Worm (Caenorhabditis elegans) whole organism, young adult: Measurements from ENCODE around the gene fat-6.

Source experiments
- B0019.2 ChIP-seq: fragments of 200-800 bp; sonication (Bioruptor generic); conservative IDR thresholded peaks from 2 replicates; pipeline ENCODE4 v1.3.6; 2022; ENCODE audit warnings: missing genetic modification reagents, missing genetic modification characterization, missing compliant biosample characterization
- B0261.1 ChIP-seq: sonication (generic microtip); optimal IDR thresholded peaks from 2 replicates; lab custom pipeline; 2016; ENCODE audit warnings: mild to moderate bottlenecking, missing genetic modification characterization, moderate library complexity, missing compliant biosample characterization
- C06A6.2 ChIP-seq: fragments of 200-800 bp; sonication (Bioruptor generic); conservative IDR thresholded peaks from 2 replicates; pipeline ENCODE4 v1.3.6; 2022; ENCODE audit warnings: missing genetic modification characterization, missing compliant biosample characterization
- F49E8.2 ChIP-seq: sonication (generic microtip); optimal IDR thresholded peaks from 3 replicates; lab custom pipeline; 2017; ENCODE audit warnings: missing genetic modification characterization, mild to moderate bottlenecking, missing compliant biosample characterization, antibody characterized with exemption, moderate library complexity; ENCODE audit not compliant: insufficient read depth
- F55B11.4 ChIP-seq: sonication (generic microtip); optimal IDR thresholded peaks from 2 replicates; lab custom pipeline; 2016; ENCODE audit warnings: missing compliant biosample characterization, missing genetic modification characterization, borderline replicate concordance; ENCODE audit not compliant: insufficient read depth
- K11D2.4 ChIP-seq: fragments of 200-800 bp; sonication (Bioruptor generic); IDR thresholded peaks from 2 replicates; pipeline ENCODE4 v1.3.6; 2022; ENCODE audit warnings: missing genetic modification reagents, missing genetic modification characterization, missing compliant biosample characterization
- K12H6.12 ChIP-seq: fragments of 200-800 bp; sonication (Bioruptor generic); optimal IDR thresholded peaks from 2 replicates; lab custom pipeline; 2018; ENCODE audit warnings: mild to moderate bottlenecking, missing genetic modification characterization, missing compliant biosample characterization
- T26A5.8 ChIP-seq: sonication (generic microtip); optimal IDR thresholded peaks from 2 replicates; lab custom pipeline; 2016; ENCODE audit warnings: missing genetic modification characterization, missing compliant biosample characterization
- Y53F4B.3 ChIP-seq: fragments of 200-800 bp; sonication (Bioruptor generic); IDR thresholded peaks from 2 replicates; pipeline ENCODE4 v1.3.6; 2022; ENCODE audit warnings: missing genetic modification reagents, missing genetic modification characterization, missing compliant biosample characterization
- Y67H2A.10 ChIP-seq: fragments of 200-800 bp; sonication (Bioruptor generic); conservative IDR thresholded peaks from 2 replicates; pipeline ENCODE4 v1.3.6; 2022; ENCODE audit warnings: missing genetic modification reagents, missing genetic modification characterization, missing compliant biosample characterization
- Y95B8A.8 ChIP-seq: fragments of 200-800 bp; sonication (Bioruptor generic); IDR thresholded peaks from 2 replicates; pipeline ENCODE4 v1.3.6; 2022; ENCODE audit warnings: missing genetic modification reagents, missing genetic modification characterization, missing compliant biosample characterization
- akir-1 ChIP-seq: fragments of 200-800 bp; sonication (Bioruptor generic); optimal IDR thresholded peaks from 2 replicates; lab custom pipeline; 2018; ENCODE audit warnings: mild to moderate bottlenecking, missing genetic modification characterization, moderate library complexity, missing compliant biosample characterization
- athp-1 ChIP-seq: sonication (generic microtip); optimal IDR thresholded peaks from 2 replicates; lab custom pipeline; 2017; ENCODE audit warnings: mild to moderate bottlenecking, missing genetic modification characterization, missing compliant biosample characterization
- ceh-100 ChIP-seq: fragments of 200-800 bp; sonication (Bioruptor generic); IDR thresholded peaks from 2 replicates; pipeline ENCODE4 v1.3.6; 2022; ENCODE audit warnings: missing genetic modification reagents, missing genetic modification characterization, missing compliant biosample characterization
- ceh-91 ChIP-seq: fragments of 200-800 bp; sonication (Bioruptor generic); IDR thresholded peaks from 2 replicates; pipeline ENCODE4 v1.3.6; 2022; ENCODE audit warnings: missing genetic modification reagents, missing genetic modification characterization, missing compliant biosample characterization
- chd-7 ChIP-seq: sonication (generic microtip); optimal IDR thresholded peaks from 2 replicates; lab custom pipeline; 2016; ENCODE audit warnings: mild to moderate bottlenecking, missing genetic modification characterization, moderate library complexity, missing compliant biosample characterization
- dox-1 ChIP-seq: fragments of 200-800 bp; sonication (Bioruptor generic); IDR thresholded peaks from 2 replicates; pipeline ENCODE4 v1.3.6; 2022; ENCODE audit warnings: missing genetic modification reagents, missing genetic modification characterization, missing compliant biosample characterization
- dpl-1 ChIP-seq: fragments of 150-350 bp; optimal IDR thresholded peaks from 2 replicates; lab custom pipeline; 2014; ENCODE audit warnings: missing biosample characterization, missing genetic modification reagents, missing genetic modification characterization
- efl-1 ChIP-seq: fragments of 150-350 bp; optimal IDR thresholded peaks from 2 replicates; lab custom pipeline; 2014; ENCODE audit warnings: missing biosample characterization, missing genetic modification reagents, missing genetic modification characterization
- egl-18 ChIP-seq: fragments of 200-800 bp; sonication (Bioruptor generic); IDR thresholded peaks from 2 replicates; pipeline ENCODE4 v1.3.6; 2022; ENCODE audit warnings: missing genetic modification reagents, missing genetic modification characterization, missing compliant biosample characterization
- ekl-4 ChIP-seq: fragments of 200-800 bp; sonication (Bioruptor generic); IDR thresholded peaks from 2 replicates; pipeline ENCODE4 v1.3.6; 2022; ENCODE audit warnings: missing genetic modification reagents, missing genetic modification characterization, missing compliant biosample characterization
- fkh-3 ChIP-seq: sonication (generic microtip); optimal IDR thresholded peaks from 2 replicates; lab custom pipeline; 2016; ENCODE audit warnings: mild to moderate bottlenecking, missing genetic modification characterization, missing compliant biosample characterization
- gei-17 ChIP-seq: fragments of 200-800 bp; sonication (Bioruptor generic); optimal IDR thresholded peaks from 2 replicates; lab custom pipeline; 2018; ENCODE audit warnings: mild to moderate bottlenecking, missing genetic modification characterization, missing compliant biosample characterization
- him-1 ChIP-seq: sonication (generic microtip); optimal IDR thresholded peaks from 2 replicates; lab custom pipeline; 2016; ENCODE audit warnings: missing genotype, missing genetic modification reagents, missing genetic modification characterization, missing compliant biosample characterization
- hlh-12 ChIP-seq: sonication (generic microtip); optimal IDR thresholded peaks from 2 replicates; lab custom pipeline; 2016; ENCODE audit warnings: missing genetic modification characterization, missing compliant biosample characterization
- hrde-1 ChIP-seq: sonication (generic microtip); optimal IDR thresholded peaks from 2 replicates; lab custom pipeline; 2016; ENCODE audit warnings: missing genetic modification characterization, mild to moderate bottlenecking, missing compliant biosample characterization, moderate library complexity, missing genotype, missing genetic modification reagents, borderline replicate concordance
- let-526 ChIP-seq: fragments of 200-800 bp; sonication (Bioruptor generic); IDR thresholded peaks from 2 replicates; pipeline ENCODE4 v1.3.6; 2022; ENCODE audit warnings: missing genetic modification reagents, missing genetic modification characterization, missing compliant biosample characterization
- let-607 ChIP-seq, 2 experiments: fragments of 200-800 bp in 1 of 2; sonication (Bioruptor generic) in 1 of 2; sonication (generic microtip) in 1 of 2; optimal IDR thresholded peaks; 2 replicates each; lab custom pipeline; 2016 to 2018; ENCODE audit warnings: mild to moderate bottlenecking in 2 of 2, missing compliant biosample characterization in 2 of 2, missing genetic modification characterization in 2 of 2, moderate library complexity in 2 of 2, missing genotype in 1 of 2
- lir-1 ChIP-seq: fragments of 200-800 bp; sonication (Bioruptor generic); conservative IDR thresholded peaks from 2 replicates; pipeline ENCODE4 v1.3.6; 2022; ENCODE audit warnings: missing genetic modification reagents, missing genetic modification characterization, missing compliant biosample characterization
- lsy-27 ChIP-seq: sonication (generic microtip); optimal IDR thresholded peaks from 2 replicates; lab custom pipeline; 2017; ENCODE audit warnings: missing genetic modification characterization, mild to moderate bottlenecking, missing compliant biosample characterization, antibody characterized with exemption, missing genotype, borderline replicate concordance; ENCODE audit not compliant: insufficient read depth
- nfyb-1 ChIP-seq: fragments of 200-800 bp; sonication (Bioruptor generic); IDR thresholded peaks from 2 replicates; pipeline ENCODE4 v1.3.6; 2022; ENCODE audit warnings: missing genetic modification reagents, missing genetic modification characterization, missing compliant biosample characterization
- nhr-179 ChIP-seq: sonication (generic microtip); optimal IDR thresholded peaks from 2 replicates; lab custom pipeline; 2016; ENCODE audit warnings: mild to moderate bottlenecking, missing genetic modification characterization, missing compliant biosample characterization
- nhr-27 ChIP-seq: fragments of 200-800 bp; sonication (Bioruptor generic); optimal IDR thresholded peaks from 2 replicates; lab custom pipeline; 2018; ENCODE audit warnings: mild to moderate bottlenecking, missing genetic modification characterization, moderate library complexity, missing compliant biosample characterization
- rec-8 ChIP-seq, 2 experiments: sonication (generic microtip); optimal IDR thresholded peaks; 2 replicates each; lab custom pipeline; 2016; ENCODE audit warnings: mild to moderate bottlenecking in 2 of 2, missing genetic modification characterization in 2 of 2, missing genetic modification reagents in 2 of 2, missing genotype in 2 of 2, missing biosample characterization in 1 of 2, missing compliant biosample characterization in 1 of 2, moderate library complexity in 1 of 2
- rpc-1 ChIP-seq, 2 experiments: fragments of 150-350 bp in 1 of 2; sonication (generic microtip) in 1 of 2; optimal IDR thresholded peaks; 2 replicates each; lab custom pipeline; 2014 to 2018; ENCODE audit warnings: missing biosample characterization in 1 of 2, missing genetic modification characterization in 1 of 2, missing genetic modification reagents in 1 of 2, missing genotype in 1 of 2
- snpc-1.1 ChIP-seq: sonication (generic microtip); optimal IDR thresholded peaks from 2 replicates; lab custom pipeline; 2017; ENCODE audit warnings: missing genetic modification characterization, mild to moderate bottlenecking, missing compliant biosample characterization, antibody characterized with exemption, moderate library complexity, missing genotype, missing genetic modification reagents; ENCODE audit not compliant: insufficient read depth
- snpc-3.4 ChIP-seq: sonication (generic microtip); optimal IDR thresholded peaks from 2 replicates; lab custom pipeline; 2017; ENCODE audit warnings: missing genetic modification characterization, mild to moderate bottlenecking, missing compliant biosample characterization, antibody characterized with exemption, moderate library complexity, missing genotype, missing genetic modification reagents
- tbx-9 ChIP-seq: sonication (generic microtip); optimal IDR thresholded peaks from 2 replicates; lab custom pipeline; 2016; ENCODE audit warnings: borderline replicate concordance, missing genetic modification characterization, inconsistent platforms, missing compliant biosample characterization
- unc-130 ChIP-seq: sonication (generic microtip); optimal IDR thresholded peaks from 2 replicates; lab custom pipeline; 2016; ENCODE audit warnings: missing genetic modification reagents, missing genetic modification characterization, missing compliant biosample characterization
- xnd-1 ChIP-seq: sonication (generic microtip); optimal IDR thresholded peaks from 2 replicates; lab custom pipeline; 2016; ENCODE audit warnings: missing genotype, missing genetic modification reagents, missing genetic modification characterization, missing compliant biosample characterization
- zfh-2 ChIP-seq: fragments of 200-800 bp; sonication (Bioruptor generic); conservative IDR thresholded peaks from 2 replicates; pipeline ENCODE4 v1.3.6; 2022; ENCODE audit warnings: missing genetic modification reagents, missing genetic modification characterization, missing compliant biosample characterization
- ztf-26 ChIP-seq: sonication (generic microtip); optimal IDR thresholded peaks from 2 replicates; lab custom pipeline; 2017; ENCODE audit warnings: missing genetic modification characterization, missing compliant biosample characterization
- ztf-28 ChIP-seq: fragments of 200-800 bp; sonication (Bioruptor generic); IDR thresholded peaks from 2 replicates; pipeline ENCODE4 v1.3.6; 2022; ENCODE audit warnings: missing genetic modification reagents, missing genetic modification characterization, missing compliant biosample characterization
- ztf-6 ChIP-seq: fragments of 200-800 bp; sonication (Bioruptor generic); IDR thresholded peaks from 2 replicates; pipeline ENCODE4 v1.3.6; 2022; ENCODE audit warnings: missing genetic modification reagents, missing genetic modification characterization, missing compliant biosample characterization

The fat-6 gene

ce11 chrIV:11961485-11962255 lies 46.2 kb upstream of the fat-6 start, which contains the start of gene ZK829.7 (continued):
- TF ChIP-seq akir-1 (no peak), K11D2.4 (GFP tag; lab: Robert Waterston, UW) (no peak; the same call in 1 of the 2 replicates), snpc-1.1 (no peak), let-607 (tag; optimal IDR thresholded peaks at IDR 0.05; lab: Kevin White, UChicago) (no peak), snpc-3.4 (tag; lab: Kevin White, UChicago) (no peak), tbx-9 (tag; lab: Kevin White, UChicago) (no peak), C06A6.2 (GFP tag; lab: Robert Waterston, UW) (peak; percentile 31; the same call in 1 of the 2 replicates), nhr-179 (no peak), fkh-3 (tag; lab: Kevin White, UChicago) (no peak), B0261.1 (no peak), rec-8 (tag; optimal IDR thresholded peaks at IDR 0.05; lab: Kevin White, UChicago) (no peak), ceh-100 (GFP tag; lab: Robert Waterston, UW) (peak; percentile 38; the same call in 1 of the 2 replicates), dpl-1 (GFP tag; lab: Kevin White, UChicago) (peak; percentile 81), unc-130 (GFP tag; lab: Kevin White, UChicago) (no peak), lir-1 (GFP tag; lab: Robert Waterston, UW) (0 out of 2 replicates have a peak, but pooled peaks have one; percentile 38), ztf-6 (GFP tag; lab: Robert Waterston, UW) (no peak), Y67H2A.10 (GFP tag; lab: Robert Waterston, UW) (no peak), gei-17 (no peak), ekl-4 (GFP tag; lab: Robert Waterston, UW) (peak; percentile 38; the same call in 1 of the 2 replicates), T26A5.8 (tag; lab: Kevin White, UChicago) (no peak), F55B11.4 (tag; lab: Kevin White, UChicago) (no peak), nhr-27 (tag; lab: Kevin White, UChicago) (no peak), nfyb-1 (no peak), dox-1 (GFP tag; lab: Robert Waterston, UW) (peak; percentile 66; the same call in 1 of the 2 replicates), hrde-1 (no peak), chd-7 (no peak), egl-18 (GFP tag; lab: Robert Waterston, UW) (no peak), ztf-28 (GFP tag; lab: Robert Waterston, UW) (no peak), athp-1 (peak; percentile 0), rpc-1 (optimal IDR thresholded peaks at IDR 0.05; lab: Kevin White, UChicago) (no peak), rpc-1 (tag; optimal IDR thresholded peaks at IDR 0.05; lab: Kevin White, UChicago) (no peak), him-1 (tag; lab: Kevin White, UChicago) (no peak), hlh-12 (no peak), Y53F4B.3 (GFP tag; lab: Robert Waterston, UW) (no peak), ceh-91 (no peak), zfh-2 (no peak), let-526 (GFP tag; lab: Robert Waterston, UW) (no peak), K12H6.12 (tag; lab: Kevin White, UChicago) (no peak), Y95B8A.8 (GFP tag; lab: Robert Waterston, UW) (no peak), B0019.2 (GFP tag; lab: Robert Waterston, UW) (no peak), efl-1 (GFP tag; lab: Kevin White, UChicago) (peak; percentile 82), ztf-26 (tag; lab: Kevin White, UChicago) (no peak), F49E8.2 (tag; lab: Kevin White, UChicago) (peak; percentile 30), xnd-1 (tag; lab: Kevin White, UChicago) (peak; percentile 45), lsy-27 (no peak)
- TF ChIP-seq, all 124 proteins: peak for 38
